Fruit fly (Drosophila melanogaster) whole organism, embryonic: ENCODE measurements around the gene edin.

Experiments used
- Awh ChIP-seq: fragments of 200-800 bp; sonication (Bioruptor generic); IDR thresholded peaks from 2 replicates; pipeline ENCODE4, ENCODE4 v1.3.6; 2022; ENCODE audit warnings: missing biosample characterization, missing genetic modification characterization
- CG10147 ChIP-seq: fragments of 200-800 bp; sonication (Bioruptor generic); optimal IDR thresholded peaks from 2 replicates; lab custom pipeline; 2019; ENCODE audit warnings: missing biosample characterization, mild to moderate bottlenecking, missing genetic modification characterization, moderate library complexity
- CG10209 ChIP-seq: fragments of 200-800 bp; sonication (Bioruptor generic); optimal IDR thresholded peaks from 3 replicates; lab custom pipeline; 2017; ENCODE audit warnings: missing biosample characterization, mild to moderate bottlenecking, missing genetic modification characterization, missing genetic modification reagents
- CG10366 ChIP-seq: fragments of 200-800 bp; sonication (Bioruptor generic); IDR thresholded peaks from 2 replicates; pipeline ENCODE4 v1.3.6; 2022; ENCODE audit warnings: missing biosample characterization, missing genetic modification characterization
- CG10979 ChIP-seq: fragments of 200-800 bp; sonication (Bioruptor generic); optimal IDR thresholded peaks from 2 replicates; lab custom pipeline; 2018; ENCODE audit warnings: missing biosample characterization, mild to moderate bottlenecking, missing genetic modification characterization, moderate library complexity
- CG11723 ChIP-seq: fragments of 200-800 bp; sonication (Bioruptor generic); optimal IDR thresholded peaks from 2 replicates; lab custom pipeline; 2017; ENCODE audit warnings: missing biosample characterization, mild to moderate bottlenecking, missing genetic modification characterization
- CG12071 ChIP-seq: fragments of 200-800 bp; sonication (Bioruptor generic); optimal IDR thresholded peaks from 3 replicates; lab custom pipeline; 2018; ENCODE audit warnings: missing biosample characterization, mild to moderate bottlenecking, missing genetic modification characterization
- CG14014 ChIP-seq: fragments of 200-800 bp; sonication (Bioruptor generic); IDR thresholded peaks from 2 replicates; pipeline ENCODE4 v1.3.6; 2022; ENCODE audit warnings: missing biosample characterization, missing genetic modification characterization
- CG15514 ChIP-seq: fragments of 200-800 bp; sonication (Bioruptor generic); optimal IDR thresholded peaks from 3 replicates; lab custom pipeline; 2017; ENCODE audit warnings: missing biosample characterization, missing genetic modification characterization, mild to moderate bottlenecking, moderate library complexity, missing genetic modification reagents
- CG1603 ChIP-seq: fragments of 200-800 bp; sonication (Bioruptor generic); optimal IDR thresholded peaks from 2 replicates; lab custom pipeline; 2019; ENCODE audit warnings: missing biosample characterization, mild to moderate bottlenecking, missing genetic modification characterization, moderate library complexity
- CG17359 ChIP-seq: fragments of 200-800 bp; sonication (Bioruptor generic); optimal IDR thresholded peaks from 3 replicates; lab custom pipeline; 2018; ENCODE audit warnings: missing biosample characterization, mild to moderate bottlenecking, missing genetic modification characterization, moderate library complexity
- CG17361 ChIP-seq: fragments of 200-800 bp; sonication (Bioruptor generic); IDR thresholded peaks from 3 replicates; pipeline ENCODE4 v1.3.6; 2022; ENCODE audit warnings: missing biosample characterization, missing genetic modification characterization
- CG17802 ChIP-seq: fragments of 200-800 bp; sonication (Bioruptor generic); optimal IDR thresholded peaks from 2 replicates; lab custom pipeline; 2018; ENCODE audit warnings: missing biosample characterization, mild to moderate bottlenecking, missing genetic modification characterization, moderate library complexity
- CG2129 ChIP-seq: fragments of 200-800 bp; sonication (Bioruptor generic); IDR thresholded peaks from 2 replicates; pipeline ENCODE4 v1.3.6; 2022; ENCODE audit warnings: missing biosample characterization, missing genetic modification characterization; ENCODE audit not compliant: partially characterized antibody
- CG2202 ChIP-seq: fragments of 200-800 bp; sonication (Bioruptor generic); optimal IDR thresholded peaks from 2 replicates; lab custom pipeline; 2018; ENCODE audit warnings: missing biosample characterization, mild to moderate bottlenecking, missing genetic modification characterization
- CG5953 ChIP-seq: fragments of 200-800 bp; sonication (Bioruptor generic); IDR thresholded peaks from 2 replicates; pipeline ENCODE4 v1.3.6; 2022; ENCODE audit warnings: missing biosample characterization, missing genetic modification characterization
- CG6765 ChIP-seq: fragments of 200-800 bp; sonication (Bioruptor generic); optimal IDR thresholded peaks from 3 replicates; lab custom pipeline; 2017; ENCODE audit warnings: missing biosample characterization, mild to moderate bottlenecking, missing genetic modification characterization
- CG6854 ChIP-seq: fragments of 200-800 bp; sonication (Bioruptor generic); optimal IDR thresholded peaks from 3 replicates; lab custom pipeline; 2017; ENCODE audit warnings: missing biosample characterization, mild to moderate bottlenecking, missing genetic modification characterization
- CG8388 ChIP-seq: fragments of 200-800 bp; sonication (Bioruptor generic); optimal IDR thresholded peaks from 2 replicates; lab custom pipeline; 2019; ENCODE audit warnings: missing biosample characterization, mild to moderate bottlenecking, missing genetic modification characterization, moderate library complexity
- CkIIα-i1 ChIP-seq: fragments of 200-800 bp; sonication (Bioruptor generic); IDR thresholded peaks from 2 replicates; pipeline ENCODE4 v1.3.6; 2022; ENCODE audit warnings: missing biosample characterization, missing genetic modification characterization
- Deaf1 ChIP-seq: fragments of 200-800 bp; optimal IDR thresholded peaks from 3 replicates; lab custom pipeline; 2019; ENCODE audit warnings: missing biosample characterization, mild to moderate bottlenecking, missing genetic modification characterization, moderate library complexity
- Eip74EF ChIP-seq, 2 experiments: fragments of 200-800 bp in 1 of 2; fragments of >200 bp in 1 of 2; sonication (Bioruptor generic) in 1 of 2; optimal IDR thresholded peaks; 2 replicates each; lab custom pipeline; 2017 to 2019; ENCODE audit warnings: missing biosample characterization in 2 of 2, missing genetic modification characterization in 2 of 2, mild to moderate bottlenecking in 1 of 2, moderate library complexity in 1 of 2
- Fer1 ChIP-seq: fragments of 200-800 bp; sonication (Bioruptor generic); optimal IDR thresholded peaks from 2 replicates; lab custom pipeline; 2017; ENCODE audit warnings: missing biosample characterization, mild to moderate bottlenecking, missing genetic modification characterization
- Hey ChIP-seq: fragments of 200-800 bp; sonication (Bioruptor generic); optimal IDR thresholded peaks from 3 replicates; lab custom pipeline; 2018; ENCODE audit warnings: missing biosample characterization, mild to moderate bottlenecking, missing genetic modification characterization
- Hr78 ChIP-seq, 2 experiments: fragments of 200-800 bp in 1 of 2; fragments of >200 bp in 1 of 2; sonication (Bioruptor generic) in 1 of 2; optimal IDR thresholded peaks; 2 replicates each; lab custom pipeline; 2017 to 2019; ENCODE audit warnings: missing biosample characterization in 2 of 2, missing genetic modification characterization in 2 of 2, mild to moderate bottlenecking in 1 of 2, moderate library complexity in 1 of 2
- NC2α ChIP-seq: fragments of 200-800 bp; sonication (Bioruptor generic); optimal IDR thresholded peaks from 2 replicates; lab custom pipeline; 2016; ENCODE audit warnings: missing biosample characterization, missing genetic modification characterization
- Nf-YC ChIP-seq: fragments of 200-800 bp; optimal IDR thresholded peaks from 3 replicates; lab custom pipeline; 2019; ENCODE audit warnings: missing biosample characterization, mild to moderate bottlenecking, missing genetic modification characterization, moderate library complexity
- Scr ChIP-seq: fragments of 200-800 bp; sonication (Bioruptor generic); IDR thresholded peaks from 2 replicates; pipeline ENCODE4 v1.3.6; 2022; ENCODE audit warnings: missing biosample characterization, missing genetic modification characterization; ENCODE audit not compliant: partially characterized antibody
- Side ChIP-seq: fragments of 200-800 bp; sonication (Bioruptor generic); optimal IDR thresholded peaks from 2 replicates; lab custom pipeline; 2016; ENCODE audit warnings: missing biosample characterization, missing genetic modification characterization
- Trl ChIP-seq, 3 experiments: fragments of >200 bp in 2 of 3; fragments of 200-800 bp in 1 of 3; sonication (Bioruptor generic) in 1 of 3; optimal IDR thresholded peaks; 2 replicates in 1 of 3; 3 replicates in 2 of 3; lab custom pipeline; 2016 to 2017; ENCODE audit warnings: missing biosample characterization in 1 of 3, missing genetic modification characterization in 1 of 3
- chif ChIP-seq, 2 experiments: fragments of 200-800 bp; sonication (Bioruptor generic); optimal IDR thresholded peaks; 3 replicates each; lab custom pipeline; 2016; ENCODE audit warnings: missing biosample characterization in 2 of 2, missing genetic modification characterization in 2 of 2
- crc ChIP-seq: fragments of 200-800 bp; sonication (Bioruptor generic); optimal IDR thresholded peaks from 2 replicates; lab custom pipeline; 2016; ENCODE audit warnings: missing biosample characterization, missing genetic modification characterization
- eve ChIP-seq, 2 experiments: fragments of >200 bp; optimal IDR thresholded peaks; 2 replicates each; lab custom pipeline; 2017; ENCODE audit warnings: missing biosample characterization in 2 of 2, missing genetic modification characterization in 2 of 2
- fd96Cb ChIP-seq: fragments of 200-800 bp; sonication (Bioruptor generic); optimal IDR thresholded peaks from 2 replicates; lab custom pipeline; 2018; ENCODE audit warnings: missing biosample characterization, mild to moderate bottlenecking, missing genetic modification characterization, moderate library complexity
- gcm2 ChIP-seq: fragments of 200-800 bp; sonication (Bioruptor generic); optimal IDR thresholded peaks from 2 replicates; lab custom pipeline; 2016; ENCODE audit warnings: missing biosample characterization, missing genetic modification characterization
- gsb ChIP-seq: fragments of 200-800 bp; sonication (Bioruptor generic); IDR thresholded peaks from 2 replicates; pipeline ENCODE4 v1.3.6; 2022; ENCODE audit warnings: missing biosample characterization, missing genetic modification characterization
- jing ChIP-seq: fragments of 200-800 bp; sonication (Bioruptor generic); optimal IDR thresholded peaks from 2 replicates; lab custom pipeline; 2018; ENCODE audit warnings: missing biosample characterization, mild to moderate bottlenecking, missing genetic modification characterization
- lmd ChIP-seq: fragments of 200-800 bp; sonication (Bioruptor generic); IDR thresholded peaks from 2 replicates; pipeline ENCODE4 v1.3.6; 2022; ENCODE audit warnings: missing biosample characterization, missing genetic modification characterization
- maf-S ChIP-seq: fragments of 200-800 bp; sonication (Bioruptor generic); optimal IDR thresholded peaks from 2 replicates; lab custom pipeline; 2016; ENCODE audit warnings: missing biosample characterization, missing genetic modification characterization
- nau ChIP-seq: fragments of 200-800 bp; sonication (Bioruptor generic); optimal IDR thresholded peaks from 3 replicates; lab custom pipeline; 2017; ENCODE audit warnings: missing biosample characterization, mild to moderate bottlenecking, missing genetic modification characterization, missing genetic modification reagents
- nom ChIP-seq: fragments of 200-800 bp; sonication (Bioruptor generic); optimal IDR thresholded peaks from 2 replicates; lab custom pipeline; 2017; ENCODE audit warnings: missing biosample characterization, missing genetic modification characterization, mild to moderate bottlenecking, moderate library complexity, missing genetic modification reagents
- pho ChIP-seq: fragments of 200-800 bp; sonication (Bioruptor generic); optimal IDR thresholded peaks from 2 replicates; lab custom pipeline; 2016; ENCODE audit warnings: missing biosample characterization, missing genetic modification characterization
- row ChIP-seq: fragments of 200-800 bp; sonication (Bioruptor generic); IDR thresholded peaks from 3 replicates; pipeline ENCODE4 v1.3.6; 2022; ENCODE audit warnings: missing biosample characterization, missing genetic modification characterization
- salm ChIP-seq: fragments of 200-800 bp; sonication (Bioruptor generic); optimal IDR thresholded peaks from 2 replicates; lab custom pipeline; 2018; ENCODE audit warnings: missing biosample characterization, mild to moderate bottlenecking, missing genetic modification characterization
- seq ChIP-seq: fragments of 200-800 bp; sonication (Bioruptor generic); IDR thresholded peaks from 2 replicates; pipeline ENCODE4 v1.3.6; 2022; ENCODE audit warnings: missing biosample characterization, missing genetic modification characterization
- slp2 ChIP-seq: fragments of 200-800 bp; sonication (Bioruptor generic); optimal IDR thresholded peaks from 2 replicates; lab custom pipeline; 2016; ENCODE audit warnings: missing biosample characterization, missing genetic modification characterization
- tio ChIP-seq: fragments of 200-800 bp; sonication (Bioruptor generic); optimal IDR thresholded peaks from 2 replicates; lab custom pipeline; 2017; ENCODE audit warnings: missing biosample characterization, missing genetic modification characterization, inconsistent platforms
- trh ChIP-seq: fragments of 200-800 bp; sonication (Bioruptor generic); optimal IDR thresholded peaks from 2 replicates; lab custom pipeline; 2016; ENCODE audit warnings: missing biosample characterization, missing genetic modification characterization

Gene edin

DNA sequence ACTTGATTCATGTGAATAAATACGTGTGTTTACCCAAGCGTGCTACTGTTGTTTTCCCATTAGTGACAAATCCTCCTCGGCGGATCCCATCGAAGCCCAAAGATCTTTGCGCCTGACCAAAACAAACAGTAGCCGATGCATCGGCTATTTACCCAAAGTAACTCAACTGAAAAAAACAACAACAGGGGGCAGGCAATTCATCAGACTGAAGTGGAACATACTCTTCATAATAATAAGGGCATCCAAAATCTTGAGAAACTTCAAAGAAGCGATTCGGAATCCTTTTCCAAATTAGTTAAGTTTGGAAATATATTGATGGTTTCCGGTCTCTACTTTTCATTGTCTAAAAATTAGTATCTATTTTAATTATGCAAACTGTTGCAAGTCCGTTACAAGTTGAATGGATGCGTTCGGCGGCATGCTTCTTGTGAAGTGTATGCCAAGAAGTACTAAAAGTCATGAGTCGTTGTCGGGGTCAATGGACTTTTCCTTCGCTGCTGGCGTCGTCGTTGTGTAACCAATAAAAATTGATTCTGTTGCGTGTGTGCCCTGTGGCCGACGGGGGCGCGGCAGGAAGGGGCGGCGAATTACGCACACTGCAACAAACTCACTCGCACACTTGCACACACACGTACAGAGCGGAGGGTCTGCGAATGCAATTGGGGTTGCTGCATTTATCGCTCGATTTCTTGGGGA is 734 bp downstream of the edin start (continued):
- no peak for TF ChIP-seq nau (GFP tag; lab: Kevin White, UChicago)
- TF ChIP-seq CG11723 (GFP tag; lab: Kevin White, UChicago): no peak
- no peak for TF ChIP-seq CkIIα-i1 (GFP tag; lab: Robert Waterston, UW)
- no peak for TF ChIP-seq CG12071
- TF ChIP-seq Trl (optimal IDR thresholded peaks at IDR 0.05; lab: Kevin White, UChicago): no peak
- no peak for TF ChIP-seq Trl (GFP tag; optimal IDR thresholded peaks at IDR 0.05; lab: Kevin White, UChicago)
- peak; percentile 28 for TF ChIP-seq nom (GFP tag; lab: Kevin White, UChicago)
- TF ChIP-seq slp2 (GFP tag; lab: Kevin White, UChicago): peak; percentile 23
- no peak for TF ChIP-seq pho (GFP tag; lab: Kevin White, UChicago)
- TF ChIP-seq Deaf1 (tag; lab: Kevin White, UChicago): no peak
- no peak for TF ChIP-seq CG10366 (GFP tag; lab: Robert Waterston, UW)
- TF ChIP-seq CG2202 (tag; lab: Kevin White, UChicago): peak; percentile 22
- TF ChIP-seq CG1603 (tag; lab: Kevin White, UChicago): no peak
- no peak for TF ChIP-seq Eip74EF (GFP tag; optimal IDR thresholded peaks at IDR 0.05; lab: Kevin White, UChicago)
- TF ChIP-seq CG10209 (GFP tag; lab: Kevin White, UChicago): peak; percentile 9
- peak; percentile 53 for TF ChIP-seq fd96Cb (tag; lab: Kevin White, UChicago)
- TF ChIP-seq tio: no peak
- no peak for TF ChIP-seq trh (GFP tag; lab: Kevin White, UChicago)
- no peak for TF ChIP-seq CG6765 (GFP tag; lab: Kevin White, UChicago)
- TF ChIP-seq CG14014 (GFP tag; lab: Robert Waterston, UW): no peak
- TF ChIP-seq gcm2 (GFP tag; lab: Kevin White, UChicago): no peak
- peak; percentile 50; the same call in 1 of the 3 replicates for TF ChIP-seq CG17361 (GFP tag; lab: Robert Waterston, UW)
- no peak for TF ChIP-seq CG17802
- TF ChIP-seq CG15514: no peak
- TF ChIP-seq CG8388: peak; percentile 27
- no peak for TF ChIP-seq Nf-YC (tag; lab: Kevin White, UChicago)
- peak; percentile 43 for TF ChIP-seq CG17359 (tag; lab: Kevin White, UChicago)
- TF ChIP-seq row (GFP tag; lab: Robert Waterston, UW): peak; percentile 57; the same call in 2 of the 3 replicates
- no peak for TF ChIP-seq crc
- no peak for TF ChIP-seq Fer1 (GFP tag; lab: Kevin White, UChicago)
- no peak for TF ChIP-seq Scr (GFP tag; lab: Robert Waterston, UW)
- no peak for TF ChIP-seq maf-S (GFP tag; lab: Kevin White, UChicago)
- peak in 1 of 2 experiments; percentile 50 for TF ChIP-seq Hr78 (GFP tag; optimal IDR thresholded peaks at IDR 0.05; lab: Kevin White, UChicago)
- TF ChIP-seq salm (tag; lab: Kevin White, UChicago): no peak
- TF ChIP-seq CG2129: no peak
- TF ChIP-seq CG10147: no peak
- no peak for TF ChIP-seq CG6854
- TF ChIP-seq seq: no peak
- TF ChIP-seq Awh (GFP tag; lab: Robert Waterston, UW): 0 out of 2 replicates have a peak, but pooled peaks have one; percentile 52
- TF ChIP-seq NC2α (GFP tag; lab: Kevin White, UChicago): no peak
- TF ChIP-seq CG10979 (tag; lab: Kevin White, UChicago): peak; percentile 64
- no peak for TF ChIP-seq CG5953 (GFP tag; lab: Robert Waterston, UW)
- no peak for TF ChIP-seq jing (GFP tag; lab: Kevin White, UChicago)
- peak in 1 of 2 experiments; percentile 54 for TF ChIP-seq eve (GFP tag; optimal IDR thresholded peaks at IDR 0.05; lab: Kevin White, UChicago)
- TF ChIP-seq Side: peak; percentile 13
- peak; percentile 29; the same call in 1 of the 2 replicates for TF ChIP-seq lmd
- no peak for TF ChIP-seq Hey (tag; lab: Kevin White, UChicago)
- no peak for TF ChIP-seq gsb (GFP tag; lab: Robert Waterston, UW)
- TF ChIP-seq chif (GFP tag; optimal IDR thresholded peaks at IDR 0.05; lab: Kevin White, UChicago): peak; percentile 0 to 36
